Worm (Caenorhabditis elegans) whole organism, L3 larva: ENCODE results near the gene C55A1.6.

Experiments
- ama-1 ChIP-seq: fragments of 150-350 bp; optimal IDR thresholded peaks from 2 replicates; lab custom pipeline; 2018
- fkh-2 ChIP-seq: fragments of 150-350 bp; optimal IDR thresholded peaks from 2 replicates; lab custom pipeline; 2014; ENCODE audit warnings: missing biosample characterization, missing genetic modification reagents, missing genetic modification characterization
- fos-1 ChIP-seq: fragments of 150-350 bp; optimal IDR thresholded peaks from 2 replicates; lab custom pipeline; 2014; ENCODE audit warnings: missing biosample characterization, missing genetic modification characterization
- lin-15B ChIP-seq: fragments of 150-350 bp; optimal IDR thresholded peaks from 2 replicates; lab custom pipeline; 2014; ENCODE audit warnings: missing biosample characterization, missing genetic modification characterization
- nhr-11 ChIP-seq: fragments of 150-350 bp; optimal IDR thresholded peaks from 2 replicates; lab custom pipeline; 2014; ENCODE audit warnings: missing biosample characterization, missing genetic modification characterization
- nhr-77 ChIP-seq: fragments of 150-350 bp; optimal IDR thresholded peaks from 2 replicates; lab custom pipeline; 2014; ENCODE audit warnings: missing biosample characterization, missing genetic modification characterization
- pha-4 ChIP-seq: fragments of 150-350 bp; optimal IDR thresholded peaks from 2 replicates; lab custom pipeline; 2014; ENCODE audit warnings: missing biosample characterization, missing genetic modification reagents, missing genetic modification characterization

- TF ChIP-seq nhr-77 (no peak), pha-4 (tag; lab: Kevin White, UChicago) (no peak), nhr-11 (no peak), fkh-2 (tag; lab: Kevin White, UChicago) (no peak), fos-1 (no peak), lin-15B (tag; lab: Kevin White, UChicago) (no peak), ama-1 (lab: Kevin White, UChicago) (no peak)
Observed at ce11 chrV:15674899-15675298, 27.1 kb downstream of the C55A1.6 start.
